Fruit fly (Drosophila melanogaster): ENCODE data around the gene hng3.

The hng3 gene

DNA sequence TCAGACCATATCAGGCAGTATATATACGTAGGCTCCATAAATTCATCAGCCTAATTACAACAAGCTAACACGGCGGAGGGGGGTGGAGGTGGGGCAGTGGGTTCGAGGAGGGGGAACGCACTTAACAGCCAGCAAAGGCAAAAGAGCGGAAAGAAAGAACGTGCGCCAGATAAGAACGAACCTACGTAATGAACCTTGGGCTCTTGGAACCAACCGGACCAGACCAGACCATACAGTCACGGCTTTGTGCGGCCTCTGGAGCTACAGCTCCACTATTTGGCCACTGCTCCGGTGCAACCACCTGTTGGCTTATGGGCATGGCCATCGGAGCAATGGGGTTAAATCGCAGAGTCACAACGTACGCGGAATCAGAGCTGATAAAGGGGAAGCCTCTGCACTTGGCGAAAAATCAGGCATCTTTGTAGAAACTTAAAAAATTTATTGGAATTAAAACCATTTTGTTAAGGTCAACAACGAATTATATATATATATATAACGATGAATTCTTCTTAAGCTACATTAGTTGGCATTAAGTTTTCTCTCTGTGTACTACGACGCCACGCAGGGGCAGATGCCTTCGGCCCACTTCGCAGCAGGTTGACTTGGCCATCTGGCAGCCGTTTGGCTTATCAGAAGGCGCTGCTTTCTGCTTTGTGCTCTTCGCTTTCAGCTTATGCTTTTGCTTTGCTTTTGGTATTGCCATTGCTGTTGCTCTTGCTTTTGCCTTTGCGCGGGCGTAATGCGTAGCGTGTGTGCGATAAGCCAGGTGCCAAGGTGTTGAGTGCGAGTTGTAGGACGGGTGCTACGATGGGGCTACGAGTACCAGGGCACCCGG is 25.8 kb upstream of the hng3 start (continued):
- TF ChIP-seq rib (GFP tag; IDR thresholded peaks at IDR 0.05) (peak; percentile 90), MESR4 (GFP tag; optimal IDR thresholded peaks at IDR 0.05) (peak; percentile 14), CG6813 (GFP tag; optimal IDR thresholded peaks at IDR 0.05) (peak; percentile 67), Atf3 (GFP tag; optimal IDR thresholded peaks at IDR 0.05) (peak; percentile 49), Hmr (GFP tag; optimal IDR thresholded peaks at IDR 0.05) (peak; percentile 96), gsb-n (tag; optimal IDR thresholded peaks at IDR 0.05) (peak; percentile 87), CrebB (tag; optimal IDR thresholded peaks at IDR 0.05) (peak; percentile 76), CG31224 (GFP tag; IDR thresholded peaks at IDR 0.05) (peak; percentile 93), Spps (tag; optimal IDR thresholded peaks at IDR 0.05) (peak; percentile 55), amos (GFP tag; IDR thresholded peaks at IDR 0.05; ENCODE audit: partially characterized antibody) (no peak; the same call in 1 of the 2 replicates), CG1602 (GFP tag; optimal IDR thresholded peaks at IDR 0.05) (peak; percentile 91), corto (GFP tag; optimal IDR thresholded peaks at IDR 0.05) (peak; percentile 96), CG6175 (GFP tag; IDR thresholded peaks at IDR 0.05) (peak; percentile 90), grn (GFP tag; optimal IDR thresholded peaks at IDR 0.05) (peak; percentile 50), ken (GFP tag; IDR thresholded peaks at IDR 0.05) (peak; percentile 94), ap (GFP tag; IDR thresholded peaks at IDR 0.05) (peak; percentile 91), CG10366 (GFP tag; IDR thresholded peaks at IDR 0.05) (peak; percentile 97), prd (optimal IDR thresholded peaks at IDR 0.05) (no peak), prd (GFP tag; IDR thresholded peaks at IDR 0.05) (peak; percentile 97), Mad (GFP tag; optimal IDR thresholded peaks at IDR 0.05) (peak; percentile 79), CG9727 (GFP tag; optimal IDR thresholded peaks at IDR 0.05) (peak; percentile 89), fu2 (GFP tag; optimal IDR thresholded peaks at IDR 0.05) (peak; percentile 58), Taf1 (GFP tag; IDR thresholded peaks at IDR 0.05) (peak; percentile 96), CG10431 (GFP tag; optimal IDR thresholded peaks at IDR 0.05) (peak; percentile 66), CG4424 (GFP tag; optimal IDR thresholded peaks at IDR 0.05) (peak; percentile 91), unpg (GFP tag; optimal IDR thresholded peaks at IDR 0.05) (peak; percentile 94), Vsx1 (GFP tag; optimal IDR thresholded peaks at IDR 0.05) (peak; percentile 82), sqz (GFP tag; optimal IDR thresholded peaks at IDR 0.05) (peak; percentile 25), Atf-2 (GFP tag; optimal IDR thresholded peaks at IDR 0.05) (peak; percentile 42), Dp (GFP tag; optimal IDR thresholded peaks at IDR 0.05) (peak; percentile 1), crol (GFP tag; IDR thresholded peaks at IDR 0.05) (peak; percentile 92), Fer2 (tag; optimal IDR thresholded peaks at IDR 0.05) (peak; percentile 72), unc-4 (GFP tag; IDR thresholded peaks at IDR 0.05; ENCODE audit: partially characterized antibody) (no peak), nau (GFP tag; optimal IDR thresholded peaks at IDR 0.05) (peak; percentile 59), Sry-β (GFP tag; optimal IDR thresholded peaks at IDR 0.05) (no peak), NfI (GFP tag; optimal IDR thresholded peaks at IDR 0.05) (peak; percentile 93), sr (GFP tag; IDR thresholded peaks at IDR 0.05) (peak; percentile 86; the same call in 1 of the 3 replicates), Jarid2 (GFP tag; optimal IDR thresholded peaks at IDR 0.05) (peak; percentile 52), CG2116 (GFP tag; optimal IDR thresholded peaks at IDR 0.05) (peak; percentile 59), CG34376 (GFP tag; optimal IDR thresholded peaks at IDR 0.05) (peak; percentile 50), Oaz (GFP tag; IDR thresholded peaks at IDR 0.05) (peak; percentile 91), Abd-B (GFP tag; optimal IDR thresholded peaks at IDR 0.05) (peak; percentile 89), nom (GFP tag; optimal IDR thresholded peaks at IDR 0.05) (peak; percentile 70), CG11695 (GFP tag; IDR thresholded peaks at IDR 0.05) (peak; percentile 96), Xbp1 (GFP tag; optimal IDR thresholded peaks at IDR 0.05) (peak; percentile 94), Hey (tag; optimal IDR thresholded peaks at IDR 0.05) (peak; percentile 49), maf-S (GFP tag; optimal IDR thresholded peaks at IDR 0.05) (peak; percentile 73), CG8388 (GFP tag; optimal IDR thresholded peaks at IDR 0.05) (peak; percentile 91)

Measured in whole organism, embryonic.